Fruit fly (Drosophila melanogaster) whole organism, pupa: ENCODE data around the gene IFT46.
A peak's percentile ranks its signal among the peaks of the same experiment; 100 is the strongest.

Experiments used
- CG10348 ChIP-seq: fragments of 200-800 bp; sonication (Bioruptor generic); IDR thresholded peaks from 2 replicates; pipeline ENCODE4 v1.3.6; 2022; ENCODE audit warnings: missing biosample characterization, missing genetic modification characterization
- CG12605 ChIP-seq: fragments of 200-800 bp; sonication (Bioruptor generic); IDR thresholded peaks from 2 replicates; pipeline ENCODE4 v1.3.6; 2022; ENCODE audit warnings: missing biosample characterization, missing genetic modification characterization
- CG13204 ChIP-seq: fragments of 200-800 bp; sonication (Bioruptor generic); optimal IDR thresholded peaks from 2 replicates; lab custom pipeline; 2018; ENCODE audit warnings: missing biosample characterization, mild to moderate bottlenecking, missing genetic modification characterization, moderate library complexity
- CG14655 ChIP-seq: fragments of 200-800 bp; sonication (Bioruptor generic); optimal IDR thresholded peaks from 3 replicates; lab custom pipeline; 2017; ENCODE audit warnings: mild to moderate bottlenecking, missing biosample characterization, missing genetic modification reagents, missing genetic modification characterization
- CG15710 ChIP-seq: fragments of 200-800 bp; sonication (Bioruptor generic); optimal IDR thresholded peaks from 2 replicates; lab custom pipeline; 2018; ENCODE audit warnings: missing biosample characterization, mild to moderate bottlenecking, missing genetic modification characterization, moderate library complexity
- CG17806 ChIP-seq: fragments of 200-800 bp; sonication (Bioruptor generic); optimal IDR thresholded peaks from 2 replicates; lab custom pipeline; 2018; ENCODE audit warnings: missing biosample characterization, mild to moderate bottlenecking, missing genetic modification characterization, moderate library complexity
- CG32121 ChIP-seq: fragments of 200-800 bp; sonication (Bioruptor generic); IDR thresholded peaks from 2 replicates; pipeline ENCODE4 v1.3.6; 2022; ENCODE audit warnings: missing biosample characterization, missing genetic modification characterization
- CG34367 ChIP-seq: fragments of 200-800 bp; sonication (Bioruptor generic); optimal IDR thresholded peaks from 2 replicates; lab custom pipeline; 2018; ENCODE audit warnings: missing biosample characterization, mild to moderate bottlenecking, missing genetic modification characterization
- CG4496 ChIP-seq: fragments of 200-800 bp; sonication (Bioruptor generic); IDR thresholded peaks from 3 replicates; pipeline ENCODE4 v1.3.6; 2022; ENCODE audit warnings: missing biosample characterization, missing genetic modification characterization
- CG8159 ChIP-seq: fragments of 200-800 bp; sonication (Bioruptor generic); optimal IDR thresholded peaks from 3 replicates; lab custom pipeline; 2018; ENCODE audit warnings: missing biosample characterization, mild to moderate bottlenecking, missing genetic modification characterization, moderate library complexity
- CG8301 ChIP-seq: fragments of 200-800 bp; sonication (Bioruptor generic); optimal IDR thresholded peaks from 2 replicates; lab custom pipeline; 2018; ENCODE audit warnings: missing biosample characterization, mild to moderate bottlenecking, missing genetic modification characterization
- CG9948 ChIP-seq: fragments of 200-800 bp; sonication (Bioruptor generic); optimal IDR thresholded peaks from 2 replicates; lab custom pipeline; 2018; ENCODE audit warnings: missing biosample characterization, mild to moderate bottlenecking, missing genetic modification characterization, moderate library complexity
- D1 ChIP-seq: fragments of 200-800 bp; sonication (Bioruptor generic); optimal IDR thresholded peaks from 2 replicates; lab custom pipeline; 2018; ENCODE audit warnings: missing biosample characterization, mild to moderate bottlenecking, missing genetic modification characterization, moderate library complexity
- EcR ChIP-seq: fragments of 200-800 bp; sonication (Bioruptor generic); optimal IDR thresholded peaks from 3 replicates; lab custom pipeline; 2019; ENCODE audit warnings: missing biosample characterization, missing genetic modification characterization, mild to moderate bottlenecking, moderate library complexity, missing genetic modification reagents
- Ets98B ChIP-seq: fragments of 200-800 bp; sonication (Bioruptor generic); IDR thresholded peaks from 2 replicates; pipeline ENCODE4 v1.3.6; 2022; ENCODE audit warnings: missing biosample characterization, missing genetic modification characterization
- Pif1A ChIP-seq: fragments of 200-800 bp; sonication (Bioruptor generic); optimal IDR thresholded peaks from 3 replicates; lab custom pipeline; 2016; ENCODE audit warnings: missing biosample characterization, missing genetic modification characterization
- Pif1B ChIP-seq: fragments of 200-800 bp; sonication (Bioruptor generic); optimal IDR thresholded peaks from 3 replicates; lab custom pipeline; 2016; ENCODE audit warnings: missing biosample characterization, missing genetic modification characterization
- Snoo ChIP-seq: fragments of 200-800 bp; sonication (Bioruptor generic); optimal IDR thresholded peaks from 3 replicates; lab custom pipeline; 2017; ENCODE audit warnings: missing biosample characterization, mild to moderate bottlenecking, missing genetic modification characterization, inconsistent platforms
- fd96Ca ChIP-seq: fragments of 200-800 bp; sonication (Bioruptor generic); IDR thresholded peaks from 3 replicates; pipeline ENCODE4 v1.3.6; 2022; ENCODE audit warnings: missing biosample characterization, missing genetic modification characterization
- gl ChIP-seq: fragments of 200-800 bp; sonication (Bioruptor generic); optimal IDR thresholded peaks from 2 replicates; lab custom pipeline; 2018; ENCODE audit warnings: missing biosample characterization, mild to moderate bottlenecking, missing genetic modification characterization
- rn ChIP-seq: fragments of 200-800 bp; sonication (Bioruptor generic); IDR thresholded peaks from 2 replicates; pipeline ENCODE4 v1.3.6; 2022; ENCODE audit warnings: missing biosample characterization, missing genetic modification characterization

Gene IFT46

dm6 chr2L:18626987-18627386 is 11.1 kb upstream of the IFT46 start:
- TF ChIP-seq D1 (tag; lab: Kevin White, UChicago) (no peak), Snoo (tag; lab: Kevin White, UChicago) (peak; percentile 8)

dm6 chr2L:18625470-18625869 is 9.6 kb upstream of the IFT46 start:
- TF ChIP-seq CG32121 (no peak), Ets98B (no peak), D1 (tag; lab: Kevin White, UChicago) (no peak), CG8301 (tag; lab: Kevin White, UChicago) (no peak), EcR (GFP tag; lab: Kevin White, UChicago) (no peak), Snoo (tag; lab: Kevin White, UChicago) (no peak), CG10348 (GFP tag; lab: Robert Waterston, UW) (no peak)

- TF ChIP-seq Pif1A (no peak), CG13204 (GFP tag; lab: Kevin White, UChicago) (no peak), D1 (tag; lab: Kevin White, UChicago) (no peak), CG8159 (tag; lab: Kevin White, UChicago) (no peak), Snoo (tag; lab: Kevin White, UChicago) (no peak), EcR (GFP tag; lab: Kevin White, UChicago) (no peak)
These were observed 9.1 kb upstream of the IFT46 start for dm6 chr2L:18625009-18625408.

- TF ChIP-seq fd96Ca (GFP tag; lab: Robert Waterston, UW) (no peak), CG14655 (no peak), CG10348 (GFP tag; lab: Robert Waterston, UW) (no peak), rn (GFP tag; lab: Robert Waterston, UW) (no peak), CG17806 (tag; lab: Kevin White, UChicago) (no peak), CG34367 (tag; lab: Kevin White, UChicago) (no peak), CG12605 (GFP tag; lab: Robert Waterston, UW) (no peak)
These were observed 8.5 kb upstream of the IFT46 start for dm6 chr2L:18624362-18624761.

dm6 chr2L:18623435-18623834 is 7.5 kb upstream of the IFT46 start:
- no peak for TF ChIP-seq CG13204 (GFP tag; lab: Kevin White, UChicago)
- TF ChIP-seq Snoo (tag; lab: Kevin White, UChicago) = no peak
- no peak for TF ChIP-seq Ets98B
- no peak for TF ChIP-seq CG32121
- TF ChIP-seq Pif1A = no peak
- no peak for TF ChIP-seq D1 (tag; lab: Kevin White, UChicago)
- TF ChIP-seq CG10348 (GFP tag; lab: Robert Waterston, UW) = no peak
- TF ChIP-seq CG34367 (tag; lab: Kevin White, UChicago) = no peak
- no peak for TF ChIP-seq CG12605 (GFP tag; lab: Robert Waterston, UW)
- no peak for TF ChIP-seq gl (tag; lab: Kevin White, UChicago)

dm6 chr2L:18621357-18622211 is 5.7 kb upstream of the IFT46 start:
- TF ChIP-seq CG10348 (GFP tag; lab: Robert Waterston, UW) (no peak), CG4496 (peak; percentile 66; the same call in 1 of the 3 replicates), CG12605 (GFP tag; lab: Robert Waterston, UW) (peak; percentile 35; the same call in 1 of the 2 replicates), CG32121 (peak; percentile 65), CG8301 (tag; lab: Kevin White, UChicago) (peak; percentile 64), CG14655 (peak; percentile 64), D1 (tag; lab: Kevin White, UChicago) (peak; percentile 73), CG8159 (tag; lab: Kevin White, UChicago) (peak; percentile 89), gl (tag; lab: Kevin White, UChicago) (peak; percentile 39), CG15710 (peak; percentile 73), rn (GFP tag; lab: Robert Waterston, UW) (peak; percentile 19; the same call in 1 of the 2 replicates), Snoo (tag; lab: Kevin White, UChicago) (peak; percentile 68), CG17806 (tag; lab: Kevin White, UChicago) (peak; percentile 83), fd96Ca (GFP tag; lab: Robert Waterston, UW) (no peak), Pif1B (GFP tag; lab: Kevin White, UChicago) (peak; percentile 77), CG13204 (GFP tag; lab: Kevin White, UChicago) (no peak), Ets98B (peak; percentile 43), CG9948 (tag; lab: Kevin White, UChicago) (peak; percentile 66), Pif1A (peak; percentile 68), EcR (GFP tag; lab: Kevin White, UChicago) (peak; percentile 62), CG34367 (tag; lab: Kevin White, UChicago) (peak; percentile 44)

- TF ChIP-seq CG9948 (tag; lab: Kevin White, UChicago) (no peak), CG13204 (GFP tag; lab: Kevin White, UChicago) (no peak), rn (GFP tag; lab: Robert Waterston, UW) (no peak), CG32121 (no peak), CG34367 (tag; lab: Kevin White, UChicago) (no peak), CG8301 (tag; lab: Kevin White, UChicago) (no peak), CG8159 (tag; lab: Kevin White, UChicago) (no peak), Pif1B (GFP tag; lab: Kevin White, UChicago) (no peak), Pif1A (no peak)
These were observed 4.2 kb upstream of the IFT46 start for dm6 chr2L:18620153-18620552.
